Worm (Caenorhabditis elegans) whole organism, young adult: ENCODE results near the gene F32H5.4.
A peak's percentile ranks its signal among the peaks of the same experiment; 100 is the strongest.

Source experiments
- B0019.2 ChIP-seq: fragments of 200-800 bp; sonication (Bioruptor generic); conservative IDR thresholded peaks from 2 replicates; pipeline ENCODE4 v1.3.6; 2022; ENCODE audit warnings: missing genetic modification reagents, missing genetic modification characterization, missing compliant biosample characterization
- B0336.3 ChIP-seq: fragments of 200-800 bp; sonication (Bioruptor generic); IDR thresholded peaks from 2 replicates; pipeline ENCODE4 v1.3.6; 2022; ENCODE audit warnings: missing genetic modification characterization, missing compliant biosample characterization
- C06A6.2 ChIP-seq: fragments of 200-800 bp; sonication (Bioruptor generic); conservative IDR thresholded peaks from 2 replicates; pipeline ENCODE4 v1.3.6; 2022; ENCODE audit warnings: missing genetic modification characterization, missing compliant biosample characterization
- F23B12.7 ChIP-seq: sonication (generic microtip); optimal IDR thresholded peaks from 2 replicates; lab custom pipeline; 2017; ENCODE audit warnings: missing genetic modification characterization, mild to moderate bottlenecking, missing compliant biosample characterization, antibody characterized with exemption, moderate library complexity; ENCODE audit not compliant: insufficient read depth
- F33H1.4 ChIP-seq: fragments of 200-800 bp; sonication (Bioruptor generic); IDR thresholded peaks from 2 replicates; pipeline ENCODE4 v1.3.6; 2022; ENCODE audit warnings: missing genetic modification reagents, missing genetic modification characterization, missing compliant biosample characterization
- F37B4.10 ChIP-seq: fragments of 200-800 bp; sonication (Bioruptor generic); IDR thresholded peaks from 2 replicates; pipeline ENCODE4 v1.3.6; 2022; ENCODE audit warnings: missing genetic modification characterization, missing compliant biosample characterization
- Y53G8AR.9 ChIP-seq: fragments of 200-800 bp; sonication (Bioruptor generic); conservative IDR thresholded peaks from 2 replicates; pipeline ENCODE4 v1.3.6; 2022; ENCODE audit warnings: missing genetic modification reagents, missing genetic modification characterization, missing compliant biosample characterization
- Y67H2A.10 ChIP-seq: fragments of 200-800 bp; sonication (Bioruptor generic); conservative IDR thresholded peaks from 2 replicates; pipeline ENCODE4 v1.3.6; 2022; ENCODE audit warnings: missing genetic modification reagents, missing genetic modification characterization, missing compliant biosample characterization
- ama-1 ChIP-seq, 3 experiments: fragments of 150-350 bp in 1 of 3; sonication (generic microtip) in 2 of 3; optimal IDR thresholded peaks; 2 replicates each; lab custom pipeline; 2014 to 2018; ENCODE audit warnings: missing biosample characterization in 2 of 3, missing genetic modification characterization in 2 of 3, missing genetic modification reagents in 2 of 3
- aptf-3 ChIP-seq: fragments of 200-800 bp; sonication (Bioruptor generic); IDR thresholded peaks from 2 replicates; pipeline ENCODE4 v1.3.6; 2022; ENCODE audit warnings: missing genetic modification characterization, missing compliant biosample characterization
- athp-1 ChIP-seq: sonication (generic microtip); optimal IDR thresholded peaks from 2 replicates; lab custom pipeline; 2017; ENCODE audit warnings: mild to moderate bottlenecking, missing genetic modification characterization, missing compliant biosample characterization
- attf-3 ChIP-seq: fragments of 200-800 bp; sonication (Bioruptor generic); conservative IDR thresholded peaks from 2 replicates; pipeline ENCODE4 v1.3.6; 2022; ENCODE audit warnings: missing genetic modification reagents, missing genetic modification characterization, missing compliant biosample characterization
- bed-1 ChIP-seq: fragments of 200-800 bp; sonication (Bioruptor generic); IDR thresholded peaks from 2 replicates; pipeline ENCODE4 v1.3.6; 2022; ENCODE audit warnings: missing genetic modification reagents, missing genetic modification characterization, missing compliant biosample characterization
- ceh-79 ChIP-seq: sonication (generic microtip); optimal IDR thresholded peaks from 2 replicates; lab custom pipeline; 2017; ENCODE audit warnings: mild to moderate bottlenecking, missing genetic modification characterization, missing compliant biosample characterization
- ceh-91 ChIP-seq: fragments of 200-800 bp; sonication (Bioruptor generic); IDR thresholded peaks from 2 replicates; pipeline ENCODE4 v1.3.6; 2022; ENCODE audit warnings: missing genetic modification reagents, missing genetic modification characterization, missing compliant biosample characterization
- chd-7 ChIP-seq: sonication (generic microtip); optimal IDR thresholded peaks from 2 replicates; lab custom pipeline; 2016; ENCODE audit warnings: mild to moderate bottlenecking, missing genetic modification characterization, moderate library complexity, missing compliant biosample characterization
- efl-1 ChIP-seq: fragments of 150-350 bp; optimal IDR thresholded peaks from 2 replicates; lab custom pipeline; 2014; ENCODE audit warnings: missing biosample characterization, missing genetic modification reagents, missing genetic modification characterization
- egrh-3 ChIP-seq: fragments of 200-800 bp; sonication (Bioruptor generic); IDR thresholded peaks from 2 replicates; pipeline ENCODE4 v1.3.6; 2022; ENCODE audit warnings: missing genetic modification reagents, missing genetic modification characterization, missing compliant biosample characterization
- ets-4 ChIP-seq: fragments of 200-800 bp; sonication (Bioruptor generic); optimal IDR thresholded peaks from 2 replicates; lab custom pipeline; 2018; ENCODE audit warnings: mild to moderate bottlenecking, missing genetic modification characterization, missing compliant biosample characterization
- hlh-26 ChIP-seq: fragments of 200-800 bp; sonication (Bioruptor generic); conservative IDR thresholded peaks from 2 replicates; pipeline ENCODE4 v1.3.6; 2022; ENCODE audit warnings: missing genetic modification reagents, missing genetic modification characterization, missing compliant biosample characterization
- hmg-1.2 ChIP-seq: fragments of 200-800 bp; sonication (Bioruptor generic); IDR thresholded peaks from 2 replicates; pipeline ENCODE4 v1.3.6; 2022; ENCODE audit warnings: missing genetic modification reagents, missing genetic modification characterization, missing compliant biosample characterization
- let-607 ChIP-seq, 2 experiments: fragments of 200-800 bp in 1 of 2; sonication (Bioruptor generic) in 1 of 2; sonication (generic microtip) in 1 of 2; optimal IDR thresholded peaks; 2 replicates each; lab custom pipeline; 2016 to 2018; ENCODE audit warnings: mild to moderate bottlenecking in 2 of 2, missing compliant biosample characterization in 2 of 2, missing genetic modification characterization in 2 of 2, moderate library complexity in 2 of 2, missing genotype in 1 of 2
- lin-54 ChIP-seq: fragments of 200-800 bp; sonication (Bioruptor generic); optimal IDR thresholded peaks from 2 replicates; lab custom pipeline; 2018; ENCODE audit warnings: mild to moderate bottlenecking, missing genetic modification characterization, missing compliant biosample characterization
- lir-1 ChIP-seq: fragments of 200-800 bp; sonication (Bioruptor generic); conservative IDR thresholded peaks from 2 replicates; pipeline ENCODE4 v1.3.6; 2022; ENCODE audit warnings: missing genetic modification reagents, missing genetic modification characterization, missing compliant biosample characterization
- mes-4 ChIP-seq: sonication (generic microtip); optimal IDR thresholded peaks from 2 replicates; lab custom pipeline; 2016; ENCODE audit warnings: missing genotype, missing genetic modification characterization, missing compliant biosample characterization
- nhr-80 ChIP-seq: sonication (generic microtip); optimal IDR thresholded peaks from 2 replicates; lab custom pipeline; 2016; ENCODE audit warnings: missing genetic modification characterization, missing compliant biosample characterization
- rcor-1 ChIP-seq: fragments of 200-800 bp; sonication (Bioruptor generic); IDR thresholded peaks from 2 replicates; pipeline ENCODE4 v1.3.6; 2022; ENCODE audit warnings: missing genetic modification reagents, missing genetic modification characterization, missing compliant biosample characterization
- repo-1 ChIP-seq: sonication (generic microtip); optimal IDR thresholded peaks from 2 replicates; lab custom pipeline; 2017; ENCODE audit warnings: mild to moderate bottlenecking, missing genetic modification characterization, missing compliant biosample characterization
- rpc-1 ChIP-seq, 2 experiments: fragments of 150-350 bp in 1 of 2; sonication (generic microtip) in 1 of 2; optimal IDR thresholded peaks; 2 replicates each; lab custom pipeline; 2014 to 2018; ENCODE audit warnings: missing biosample characterization in 1 of 2, missing genetic modification characterization in 1 of 2, missing genetic modification reagents in 1 of 2, missing genotype in 1 of 2
- snpc-3.4 ChIP-seq: sonication (generic microtip); optimal IDR thresholded peaks from 2 replicates; lab custom pipeline; 2017; ENCODE audit warnings: missing genetic modification characterization, mild to moderate bottlenecking, missing compliant biosample characterization, antibody characterized with exemption, moderate library complexity, missing genotype, missing genetic modification reagents
- unc-130 ChIP-seq: sonication (generic microtip); optimal IDR thresholded peaks from 2 replicates; lab custom pipeline; 2016; ENCODE audit warnings: missing genetic modification reagents, missing genetic modification characterization, missing compliant biosample characterization
- ztf-25 ChIP-seq: fragments of 200-800 bp; sonication (Bioruptor generic); IDR thresholded peaks from 2 replicates; pipeline ENCODE4 v1.3.6; 2022; ENCODE audit warnings: missing genetic modification reagents, missing genetic modification characterization, missing compliant biosample characterization
- ztf-26 ChIP-seq: sonication (generic microtip); optimal IDR thresholded peaks from 2 replicates; lab custom pipeline; 2017; ENCODE audit warnings: missing genetic modification characterization, missing compliant biosample characterization
- ztf-3 ChIP-seq: fragments of 200-800 bp; sonication (Bioruptor generic); optimal IDR thresholded peaks from 2 replicates; lab custom pipeline; 2018; ENCODE audit warnings: mild to moderate bottlenecking, missing genetic modification characterization, missing compliant biosample characterization

The F32H5.4 gene

ce11 chrV:13320676-13321075, 39.7 kb upstream of the F32H5.4 start, which contains the start of gene srh-15:
Gene srh-15, plus strand, starts transcription at chrV:13320976.
- TF ChIP-seq ama-1 (optimal IDR thresholded peaks at IDR 0.05; lab: Kevin White, UChicago) (no peak), ama-1 (GFP tag; optimal IDR thresholded peaks at IDR 0.05; lab: Kevin White, UChicago) (no peak), Y53G8AR.9 (GFP tag; lab: Robert Waterston, UW) (no peak), mes-4 (tag; lab: Kevin White, UChicago) (no peak), B0019.2 (no peak), efl-1 (GFP tag; lab: Kevin White, UChicago) (no peak), rpc-1 (optimal IDR thresholded peaks at IDR 0.05; lab: Kevin White, UChicago) (no peak), rpc-1 (tag; optimal IDR thresholded peaks at IDR 0.05; lab: Kevin White, UChicago) (no peak), ztf-25 (GFP tag; lab: Robert Waterston, UW) (no peak), F37B4.10 (GFP tag; lab: Robert Waterston, UW) (no peak), C06A6.2 (GFP tag; lab: Robert Waterston, UW) (no peak), attf-3 (GFP tag; lab: Robert Waterston, UW) (no peak), unc-130 (no peak), ztf-3 (GFP tag; lab: Kevin White, UChicago) (no peak), Y67H2A.10 (GFP tag; lab: Robert Waterston, UW) (no peak), ceh-91 (GFP tag; lab: Robert Waterston, UW) (no peak), hmg-1.2 (GFP tag; lab: Robert Waterston, UW) (no peak), ceh-79 (no peak), repo-1 (tag; lab: Kevin White, UChicago) (no peak), F23B12.7 (tag; lab: Kevin White, UChicago) (no peak)
- TF ChIP-seq, all 124 proteins: peak for 0

ce11 chrV:13324933-13325760, 35.2 kb upstream of the F32H5.4 start, which contains the start of gene C50B6.7:
Gene C50B6.7, minus strand, starts transcription at chrV:13324983.
- TF ChIP-seq nhr-80 (peak; percentile 32), bed-1 (no peak), chd-7 (tag; lab: Kevin White, UChicago) (no peak), lin-54 (GFP tag; lab: Kevin White, UChicago) (no peak), B0336.3 (GFP tag; lab: Robert Waterston, UW) (no peak), ama-1 (optimal IDR thresholded peaks at IDR 0.05; lab: Kevin White, UChicago) (no peak), ama-1 (GFP tag; optimal IDR thresholded peaks at IDR 0.05; lab: Kevin White, UChicago) (no peak), let-607 (tag; optimal IDR thresholded peaks at IDR 0.05; lab: Kevin White, UChicago) (no peak), rcor-1 (GFP tag; lab: Robert Waterston, UW) (no peak)

- TF ChIP-seq lir-1 (GFP tag; lab: Robert Waterston, UW) = no peak
- TF ChIP-seq athp-1 (tag; lab: Kevin White, UChicago) = no peak
- no peak for TF ChIP-seq B0336.3 (GFP tag; lab: Robert Waterston, UW)
- no peak for TF ChIP-seq snpc-3.4
- no peak for TF ChIP-seq egrh-3 (GFP tag; lab: Robert Waterston, UW)
- no peak for TF ChIP-seq attf-3 (GFP tag; lab: Robert Waterston, UW)
- TF ChIP-seq Y67H2A.10 (GFP tag; lab: Robert Waterston, UW) = no peak
- TF ChIP-seq aptf-3 (GFP tag; lab: Robert Waterston, UW) = no peak
- TF ChIP-seq rpc-1 (optimal IDR thresholded peaks at IDR 0.05; lab: Kevin White, UChicago) = no peak
- TF ChIP-seq rpc-1 (tag; optimal IDR thresholded peaks at IDR 0.05; lab: Kevin White, UChicago) = no peak
- no peak for TF ChIP-seq hlh-26
- TF ChIP-seq mes-4 (tag; lab: Kevin White, UChicago) = no peak
- no peak for TF ChIP-seq ztf-26 (tag; lab: Kevin White, UChicago)
- no peak for TF ChIP-seq F33H1.4 (GFP tag; lab: Robert Waterston, UW)
- no peak for TF ChIP-seq ets-4 (GFP tag; lab: Kevin White, UChicago)
These were observed 32.9 kb upstream of the F32H5.4 start, which contains the start of gene str-37 for ce11 chrV:13327463-13327862. Gene str-37, plus strand, starts transcription at chrV:13327763.
